Fruit fly (Drosophila melanogaster) whole organism, prepupa: Measurements from ENCODE around the gene CG13694.
A peak's percentile ranks its signal among the peaks of the same experiment; 100 is the strongest.

Experiments used
- Blimp-1 ChIP-seq: fragments of 200-800 bp; sonication (Bioruptor generic); optimal IDR thresholded peaks from 3 replicates; lab custom pipeline; 2017; ENCODE audit warnings: missing biosample characterization, missing genetic modification characterization, mild to moderate bottlenecking, moderate library complexity, missing genetic modification reagents
- CG10669 ChIP-seq: fragments of 200-800 bp; sonication (Bioruptor generic); optimal IDR thresholded peaks from 3 replicates; lab custom pipeline; 2018; ENCODE audit warnings: missing biosample characterization, mild to moderate bottlenecking, missing genetic modification characterization, moderate library complexity
- CG11294 ChIP-seq: fragments of 200-800 bp; sonication (Bioruptor generic); IDR thresholded peaks from 2 replicates; pipeline ENCODE4 v1.3.6; 2022; ENCODE audit warnings: missing biosample characterization, missing genetic modification characterization
- CG11762 ChIP-seq: fragments of 200-800 bp; sonication (Bioruptor generic); optimal IDR thresholded peaks from 3 replicates; lab custom pipeline; 2016; ENCODE audit warnings: missing biosample characterization, missing genetic modification characterization; ENCODE audit not compliant: insufficient read depth
- CG11902 ChIP-seq: fragments of 200-800 bp; sonication (Bioruptor generic); optimal IDR thresholded peaks from 3 replicates; lab custom pipeline; 2016; ENCODE audit warnings: missing biosample characterization, missing genetic modification characterization
- CG15336 ChIP-seq: fragments of 200-800 bp; sonication (Bioruptor generic); IDR thresholded peaks from 2 replicates; pipeline ENCODE4 v1.3.6; 2022; ENCODE audit warnings: missing biosample characterization, missing genetic modification characterization
- CG16779 ChIP-seq: fragments of 200-800 bp; sonication (Bioruptor generic); optimal IDR thresholded peaks from 3 replicates; lab custom pipeline; 2017; ENCODE audit warnings: missing biosample characterization, mild to moderate bottlenecking, missing genetic modification characterization
- CG3032 ChIP-seq: fragments of 200-800 bp; optimal IDR thresholded peaks from 2 replicates; lab custom pipeline; 2019; ENCODE audit warnings: missing biosample characterization, mild to moderate bottlenecking, missing genetic modification characterization, moderate library complexity
- CG31627 ChIP-seq: fragments of 200-800 bp; sonication (Bioruptor generic); optimal IDR thresholded peaks from 3 replicates; lab custom pipeline; 2016; ENCODE audit warnings: missing biosample characterization, missing genetic modification characterization
- CG6163 ChIP-seq: fragments of 200-800 bp; sonication (Bioruptor generic); IDR thresholded peaks from 3 replicates; pipeline ENCODE4 v1.3.6; 2022; ENCODE audit warnings: missing biosample characterization, missing genetic modification characterization
- CG6276 ChIP-seq: fragments of 200-800 bp; sonication (Bioruptor generic); optimal IDR thresholded peaks from 2 replicates; lab custom pipeline; 2017; ENCODE audit warnings: missing biosample characterization, mild to moderate bottlenecking, missing genetic modification characterization
- CG6792 ChIP-seq: fragments of 200-800 bp; sonication (Bioruptor generic); optimal IDR thresholded peaks from 3 replicates; lab custom pipeline; 2016; ENCODE audit warnings: missing biosample characterization, missing genetic modification characterization
- CG6808 ChIP-seq: fragments of 200-800 bp; sonication (Bioruptor generic); optimal IDR thresholded peaks from 3 replicates; lab custom pipeline; 2017; ENCODE audit warnings: missing biosample characterization, missing genetic modification characterization, mild to moderate bottlenecking, moderate library complexity, missing genetic modification reagents
- CG6854 ChIP-seq: fragments of 200-800 bp; sonication (Bioruptor generic); optimal IDR thresholded peaks from 2 replicates; lab custom pipeline; 2017; ENCODE audit warnings: missing biosample characterization, mild to moderate bottlenecking, missing genetic modification characterization
- CG7368 ChIP-seq: fragments of 200-800 bp; sonication (Bioruptor generic); optimal IDR thresholded peaks from 3 replicates; lab custom pipeline; 2016; ENCODE audit warnings: missing biosample characterization, missing genetic modification characterization
- CG8119 ChIP-seq: fragments of 200-800 bp; sonication (Bioruptor generic); IDR thresholded peaks from 3 replicates; pipeline ENCODE4 v1.3.6; 2022; ENCODE audit warnings: missing biosample characterization, missing genetic modification characterization
- CG8319 ChIP-seq: fragments of 200-800 bp; sonication (Bioruptor generic); optimal IDR thresholded peaks from 3 replicates; lab custom pipeline; 2016; ENCODE audit warnings: missing biosample characterization, missing genetic modification characterization
- CG8632 ChIP-seq: fragments of 200-800 bp; sonication (Bioruptor generic); optimal IDR thresholded peaks from 3 replicates; lab custom pipeline; 2016; ENCODE audit warnings: missing biosample characterization, missing genetic modification characterization
- CG9139 ChIP-seq: fragments of 200-800 bp; sonication (Bioruptor generic); optimal IDR thresholded peaks from 3 replicates; lab custom pipeline; 2017; ENCODE audit warnings: missing biosample characterization, mild to moderate bottlenecking, missing genetic modification characterization
- Eip78C ChIP-seq: fragments of 200-800 bp; sonication (Bioruptor generic); peaks from one replicate; lab custom pipeline; 2016; ENCODE audit warnings: missing biosample characterization, missing genetic modification characterization
- Ets21C ChIP-seq: fragments of 200-800 bp; sonication (Bioruptor generic); optimal IDR thresholded peaks from 3 replicates; lab custom pipeline; 2016; ENCODE audit warnings: missing biosample characterization, missing genetic modification characterization
- Hr38 ChIP-seq: sonication (Bioruptor generic); optimal IDR thresholded peaks from 2 replicates; lab custom pipeline; 2016; ENCODE audit warnings: missing biosample characterization, missing genetic modification characterization
- Hr39 ChIP-seq: fragments of 200-800 bp; sonication (Bioruptor generic); optimal IDR thresholded peaks from 2 replicates; lab custom pipeline; 2016; ENCODE audit warnings: missing biosample characterization, missing genetic modification characterization
- Hr4 ChIP-seq: fragments of 200-800 bp; sonication (Bioruptor generic); optimal IDR thresholded peaks from 3 replicates; lab custom pipeline; 2016; ENCODE audit warnings: missing biosample characterization, missing genetic modification characterization
- Met ChIP-seq: fragments of 200-800 bp; sonication (Bioruptor generic); optimal IDR thresholded peaks from 3 replicates; lab custom pipeline; 2016; ENCODE audit warnings: missing biosample characterization, missing genetic modification characterization
- Smox ChIP-seq: fragments of 200-800 bp; sonication (Bioruptor generic); optimal IDR thresholded peaks from 3 replicates; lab custom pipeline; 2016; ENCODE audit warnings: missing biosample characterization, missing genetic modification characterization
- Sox102F ChIP-seq: fragments of 200-800 bp; sonication (Bioruptor generic); optimal IDR thresholded peaks from 2 replicates; lab custom pipeline; 2016; ENCODE audit warnings: missing biosample characterization, mild to moderate bottlenecking, missing genetic modification characterization
- Sox14 ChIP-seq: fragments of 200-800 bp; sonication (Bioruptor generic); optimal IDR thresholded peaks from 3 replicates; lab custom pipeline; 2016; ENCODE audit warnings: missing biosample characterization, missing genetic modification characterization
- Sox15 ChIP-seq: fragments of 200-800 bp; sonication (Bioruptor generic); optimal IDR thresholded peaks from 3 replicates; lab custom pipeline; 2016; ENCODE audit warnings: missing biosample characterization, missing genetic modification characterization
- achi ChIP-seq: fragments of 200-800 bp; sonication (Bioruptor generic); optimal IDR thresholded peaks from 3 replicates; lab custom pipeline; 2016; ENCODE audit warnings: missing biosample characterization, missing genetic modification characterization
- acj6 ChIP-seq: fragments of 200-800 bp; sonication (Bioruptor generic); optimal IDR thresholded peaks from 3 replicates; lab custom pipeline; 2016; ENCODE audit warnings: missing biosample characterization, missing genetic modification characterization
- dac ChIP-seq: fragments of 200-800 bp; sonication (Bioruptor generic); optimal IDR thresholded peaks from 2 replicates; lab custom pipeline; 2017; ENCODE audit warnings: missing biosample characterization, mild to moderate bottlenecking, missing genetic modification characterization
- dsx ChIP-seq: fragments of 200-800 bp; optimal IDR thresholded peaks from 3 replicates; lab custom pipeline; 2019; ENCODE audit warnings: missing biosample characterization, mild to moderate bottlenecking, missing genetic modification characterization, moderate library complexity; ENCODE audit not compliant: poor library complexity, severe bottlenecking
- eg ChIP-seq: fragments of 200-800 bp; sonication (Bioruptor generic); IDR thresholded peaks from 3 replicates; pipeline ENCODE4 v1.3.6; 2022; ENCODE audit warnings: missing biosample characterization, missing genetic modification characterization
- esn ChIP-seq: fragments of 200-800 bp; sonication (Bioruptor generic); optimal IDR thresholded peaks from 2 replicates; lab custom pipeline; 2016; ENCODE audit warnings: missing biosample characterization, mild to moderate bottlenecking, missing genetic modification characterization, moderate library complexity
- fd59A ChIP-seq: fragments of 200-800 bp; sonication (Bioruptor generic); optimal IDR thresholded peaks from 2 replicates; lab custom pipeline; 2017; ENCODE audit warnings: missing biosample characterization, mild to moderate bottlenecking, missing genetic modification characterization, missing genetic modification reagents
- fd85E ChIP-seq: fragments of 200-800 bp; sonication (Bioruptor generic); optimal IDR thresholded peaks from 3 replicates; lab custom pipeline; 2016; ENCODE audit warnings: missing biosample characterization, missing genetic modification characterization
- fkh ChIP-seq: fragments of 200-800 bp; sonication (Bioruptor generic); optimal IDR thresholded peaks from 3 replicates; lab custom pipeline; 2017; ENCODE audit warnings: missing biosample characterization, mild to moderate bottlenecking, missing genetic modification characterization, moderate library complexity
- lz ChIP-seq: fragments of 200-800 bp; sonication (Bioruptor generic); optimal IDR thresholded peaks from 3 replicates; lab custom pipeline; 2016; ENCODE audit warnings: missing biosample characterization, missing genetic modification characterization
- pdm3 ChIP-seq: fragments of 200-800 bp; sonication (Bioruptor generic); optimal IDR thresholded peaks from 3 replicates; lab custom pipeline; 2016; ENCODE audit warnings: missing biosample characterization, missing genetic modification characterization
- salr ChIP-seq, 2 experiments: fragments of 200-800 bp; sonication (Bioruptor generic); optimal IDR thresholded peaks; 3 replicates each; lab custom pipeline; 2016 to 2018; ENCODE audit warnings: missing biosample characterization in 2 of 2, missing genetic modification characterization in 2 of 2, mild to moderate bottlenecking in 1 of 2
- spab ChIP-seq: fragments of 200-800 bp; sonication (Bioruptor generic); optimal IDR thresholded peaks from 2 replicates; lab custom pipeline; 2017; ENCODE audit warnings: missing biosample characterization, mild to moderate bottlenecking, missing genetic modification characterization, missing genetic modification reagents
- ss ChIP-seq, 2 experiments: fragments of 200-800 bp; sonication (Bioruptor generic); optimal IDR thresholded peaks; 2 replicates in 1 of 2; 3 replicates in 1 of 2; lab custom pipeline; 2017 to 2018; ENCODE audit warnings: mild to moderate bottlenecking in 2 of 2, missing biosample characterization in 2 of 2, missing genetic modification characterization in 2 of 2, moderate library complexity in 1 of 2
- svp ChIP-seq: fragments of 200-800 bp; sonication (Bioruptor generic); peaks from one replicate; lab custom pipeline; 2016; ENCODE audit warnings: missing biosample characterization, missing genetic modification characterization
- vri ChIP-seq: fragments of 200-800 bp; sonication (Bioruptor generic); optimal IDR thresholded peaks from 3 replicates; lab custom pipeline; 2016; ENCODE audit warnings: missing biosample characterization, mild to moderate bottlenecking, missing genetic modification characterization

Gene CG13694

dm6 chr2L:136747-137709 lies 20.7 kb upstream of the CG13694 start:
- peak; percentile 67 for TF ChIP-seq vri
- no peak for TF ChIP-seq CG16779 (tag; lab: Kevin White, UChicago)
- no peak for TF ChIP-seq fd59A (GFP tag; lab: Kevin White, UChicago)
- peak; percentile 2 for TF ChIP-seq Sox102F (GFP tag; lab: Kevin White, UChicago)
- peak; percentile 94 for TF ChIP-seq svp (GFP tag; lab: Kevin White, UChicago)
- no peak for TF ChIP-seq fd85E
- no peak for TF ChIP-seq Sox15 (GFP tag; lab: Kevin White, UChicago)
- TF ChIP-seq fkh: peak; percentile 23
- TF ChIP-seq CG31627 (GFP tag; lab: Kevin White, UChicago): no peak
- TF ChIP-seq Met: peak; percentile 36
- peak; percentile 38 for TF ChIP-seq CG6854 (GFP tag; lab: Kevin White, UChicago)
- TF ChIP-seq Hr38: no peak
- no peak for TF ChIP-seq lz (GFP tag; lab: Kevin White, UChicago)
- TF ChIP-seq CG15336: no peak
- no peak for TF ChIP-seq spab (GFP tag; lab: Kevin White, UChicago)
- TF ChIP-seq CG3032 (tag; lab: Kevin White, UChicago): no peak
- peak; percentile 15 for TF ChIP-seq esn (GFP tag; lab: Kevin White, UChicago)
- TF ChIP-seq eg (GFP tag; lab: Robert Waterston, UW): no peak

dm6 chr2L:136131-136426 lies 19.8 kb upstream of the CG13694 start:
- no peak for TF ChIP-seq Hr39 (GFP tag; lab: Kevin White, UChicago)
- TF ChIP-seq CG6276: no peak
- TF ChIP-seq lz (GFP tag; lab: Kevin White, UChicago): no peak
- peak; percentile 93 for TF ChIP-seq svp (GFP tag; lab: Kevin White, UChicago)
- peak; percentile 32 for TF ChIP-seq vri
- peak; percentile 34 for TF ChIP-seq Eip78C (GFP tag; lab: Kevin White, UChicago)
- no peak for TF ChIP-seq CG3032 (tag; lab: Kevin White, UChicago)
- TF ChIP-seq Sox14 (GFP tag; lab: Kevin White, UChicago): no peak
- TF ChIP-seq achi (GFP tag; lab: Kevin White, UChicago): no peak
- no peak for TF ChIP-seq CG10669
- no peak for TF ChIP-seq CG11294 (GFP tag; lab: Robert Waterston, UW)
- no peak for TF ChIP-seq Blimp-1
- no peak for TF ChIP-seq acj6
- TF ChIP-seq CG6808: no peak
- TF ChIP-seq Hr4 (GFP tag; lab: Kevin White, UChicago): no peak

dm6 chr2L:135383-136130 lies 19.3 kb upstream of the CG13694 start:
- TF ChIP-seq CG8632 (GFP tag; lab: Kevin White, UChicago) (no peak), Met (no peak), CG8119 (GFP tag; lab: Robert Waterston, UW) (no peak), CG7368 (GFP tag; lab: Kevin White, UChicago) (no peak), CG9139 (GFP tag; lab: Kevin White, UChicago) (peak; percentile 47), salr (GFP tag; optimal IDR thresholded peaks at IDR 0.05; lab: Kevin White, UChicago) (no peak), dsx (GFP tag; lab: Kevin White, UChicago) (no peak), CG11902 (GFP tag; lab: Kevin White, UChicago) (no peak), CG11762 (GFP tag; lab: Kevin White, UChicago) (no peak), fd59A (GFP tag; lab: Kevin White, UChicago) (no peak), CG6163 (no peak), CG6854 (GFP tag; lab: Kevin White, UChicago) (no peak), ss (GFP tag; optimal IDR thresholded peaks at IDR 0.05; lab: Kevin White, UChicago) (peak; percentile 8 to 67), Smox (GFP tag; lab: Kevin White, UChicago) (no peak), CG16779 (tag; lab: Kevin White, UChicago) (no peak), Ets21C (no peak), svp (GFP tag; lab: Kevin White, UChicago) (peak; percentile 98), CG6792 (GFP tag; lab: Kevin White, UChicago) (no peak), Hr39 (GFP tag; lab: Kevin White, UChicago) (no peak), vri (no peak), CG8319 (GFP tag; lab: Kevin White, UChicago) (no peak), Sox15 (GFP tag; lab: Kevin White, UChicago) (no peak), pdm3 (GFP tag; lab: Kevin White, UChicago) (no peak), CG3032 (tag; lab: Kevin White, UChicago) (no peak), dac (GFP tag; lab: Kevin White, UChicago) (no peak), CG10669 (no peak)
